Fruit fly (Drosophila melanogaster): ENCODE data around the gene CG33160.

dm6 chr3L:3248714-3249663 lies 42.8 kb upstream of the CG33160 start:
- TF ChIP-seq CG12768 (GFP tag; optimal IDR thresholded peaks at IDR 0.05) (no peak), CG33017 (tag; optimal IDR thresholded peaks at IDR 0.05) (no peak), CG7045 (GFP tag; optimal IDR thresholded peaks at IDR 0.05) (no peak), Crg-1 (GFP tag; optimal IDR thresholded peaks at IDR 0.05) (no peak), Hr96 (GFP tag; optimal IDR thresholded peaks at IDR 0.05) (no peak), kay (GFP tag; ENCODE audit: borderline replicate concordance) (no peak), Mnt (GFP tag; optimal IDR thresholded peaks at IDR 0.05) (no peak), CG11617 (GFP tag; optimal IDR thresholded peaks at IDR 0.05) (peak; percentile 36), CG5204 (GFP tag; optimal IDR thresholded peaks at IDR 0.05) (peak; percentile 1), tj (GFP tag; optimal IDR thresholded peaks at IDR 0.05) (peak; percentile 11), CG1620 (GFP tag; optimal IDR thresholded peaks at IDR 0.05) (no peak), CG14711 (tag; optimal IDR thresholded peaks at IDR 0.05) (peak; percentile 10), cic (GFP tag; optimal IDR thresholded peaks at IDR 0.05) (no peak)

Measured in whole organism, adult.